Fruit fly (Drosophila melanogaster): Measurements from ENCODE around the gene CG15537.

DNA sequence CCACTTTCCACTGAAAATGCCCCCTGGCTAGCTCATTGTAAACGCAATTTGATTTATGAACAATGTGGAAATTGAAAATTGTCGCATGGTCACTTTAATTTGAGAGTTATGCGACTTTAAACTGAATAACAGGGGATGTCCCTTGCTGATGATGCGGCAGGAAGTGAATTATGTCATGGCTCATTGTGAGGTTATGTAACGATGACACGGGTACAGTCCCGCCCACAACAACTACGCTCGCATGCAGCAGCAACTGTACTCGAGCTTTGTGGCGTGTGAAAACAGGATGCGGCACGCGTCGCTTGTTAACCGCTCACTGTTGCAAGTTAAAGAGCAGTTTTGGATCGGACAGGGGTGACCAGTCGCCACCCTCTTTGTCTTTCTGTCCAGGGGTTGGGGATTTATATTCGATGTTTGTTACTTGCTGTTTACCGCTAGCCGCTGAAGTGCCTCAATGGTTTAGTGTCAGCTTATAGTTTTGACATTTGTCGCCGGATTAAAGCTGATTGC, 26.6 kb downstream of the CG15537 start:
- no peak for TF ChIP-seq CG8478 (optimal IDR thresholded peaks at IDR 0.05)
- no peak for TF ChIP-seq CTCF (optimal IDR thresholded peaks at IDR 0.05)
